Comparison of ENCODE assay signal across 1 fruit fly cellular context in the genomic region with DNA sequence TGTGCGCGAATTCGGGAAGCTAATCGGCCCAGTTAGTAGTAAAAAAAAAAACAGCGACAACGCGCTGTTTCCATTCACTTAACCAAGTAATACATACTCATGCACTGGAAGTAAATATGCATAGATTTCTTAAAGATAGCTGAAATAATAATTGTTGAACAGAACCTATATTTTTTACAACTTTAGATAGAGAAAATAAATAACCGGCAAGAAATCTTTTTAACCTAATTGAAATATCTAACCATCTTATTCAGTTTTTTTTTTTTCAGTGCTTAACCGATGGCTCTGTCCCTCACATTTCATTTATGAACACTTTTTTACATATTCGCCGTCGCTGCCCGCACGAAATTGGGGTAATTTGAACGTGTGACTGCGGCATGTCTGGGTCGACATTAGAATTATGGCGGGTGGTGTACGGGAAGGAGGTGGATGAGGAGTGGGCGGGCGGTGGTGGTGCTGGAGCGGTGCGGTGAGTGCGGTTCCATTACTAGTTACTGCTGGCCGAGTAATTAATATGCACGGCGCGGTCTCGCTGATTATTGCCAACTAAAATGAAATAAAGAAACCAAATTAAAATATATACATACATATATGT.
TF ChIP-seq lines count a peak whose summit lies in the region.

No protein-coding gene starts in this region.

TF ChIP-seq in whole organism, embryonic, 481 proteins besides CTCF, POLR2A, EP300 and RAD21 (continued from another document and continues in another):
- peak; percentile 56 for TF ChIP-seq CG14710 (tag; optimal IDR thresholded peaks at IDR 0.05; lab: Kevin White, UChicago)
- peak; percentile 41; the same call in 1 of the 2 replicates for TF ChIP-seq H2.0 (GFP tag; IDR thresholded peaks at IDR 0.05; lab: Robert Waterston, UW)
- peak; percentile 22 for TF ChIP-seq pum (GFP tag; optimal IDR thresholded peaks at IDR 0.05; lab: Kevin White, UChicago)
- no peak for TF ChIP-seq da (GFP tag; optimal IDR thresholded peaks at IDR 0.05; lab: Kevin White, UChicago)
- TF ChIP-seq CG1024 (GFP tag; IDR thresholded peaks at IDR 0.05; lab: Robert Waterston, UW) = 0 out of 2 replicates have a peak, but pooled peaks have one; percentile 18
- TF ChIP-seq Xrp1 (GFP tag; IDR thresholded peaks at IDR 0.05; lab: Robert Waterston, UW) = peak; percentile 74
- peak; percentile 3 for TF ChIP-seq Sry-δ (GFP tag; optimal IDR thresholded peaks at IDR 0.05; lab: Kevin White, UChicago)
- TF ChIP-seq CG12659 (GFP tag; optimal IDR thresholded peaks at IDR 0.05; lab: Kevin White, UChicago) = peak; percentile 37
- TF ChIP-seq Chrac-16 (GFP tag; optimal IDR thresholded peaks at IDR 0.05; lab: Kevin White, UChicago) = peak; percentile 57
- no peak for TF ChIP-seq grn (GFP tag; optimal IDR thresholded peaks at IDR 0.05; lab: Kevin White, UChicago)
- TF ChIP-seq stwl (tag; optimal IDR thresholded peaks at IDR 0.05; lab: Kevin White, UChicago) = no peak
- TF ChIP-seq CG7786 (GFP tag; optimal IDR thresholded peaks at IDR 0.05; lab: Kevin White, UChicago) = peak; percentile 3
- peak; percentile 43 for TF ChIP-seq onecut (GFP tag; IDR thresholded peaks at IDR 0.05; lab: Robert Waterston, UW)
- TF ChIP-seq az2 (GFP tag; optimal IDR thresholded peaks at IDR 0.05; lab: Kevin White, UChicago) = peak; percentile 47
- peak; percentile 26 for TF ChIP-seq zen (tag; optimal IDR thresholded peaks at IDR 0.05; lab: Kevin White, UChicago)
- TF ChIP-seq CG10654 (GFP tag; optimal IDR thresholded peaks at IDR 0.05; lab: Kevin White, UChicago) = peak; percentile 27
- peak; percentile 29; the same call in 1 of the 2 replicates for TF ChIP-seq E2f2 (GFP tag; IDR thresholded peaks at IDR 0.05; lab: Robert Waterston, UW)
- TF ChIP-seq nmo (GFP tag; optimal IDR thresholded peaks at IDR 0.05; lab: Kevin White, UChicago) = peak; percentile 59
- TF ChIP-seq repo (GFP tag; optimal IDR thresholded peaks at IDR 0.05; lab: Kevin White, UChicago) = no peak
- no peak for TF ChIP-seq CG4617 (GFP tag; optimal IDR thresholded peaks at IDR 0.05; lab: Kevin White, UChicago; ENCODE audit: borderline replicate concordance)
- peak; percentile 3 for TF ChIP-seq CG8290 (GFP tag; optimal IDR thresholded peaks at IDR 0.05; lab: Kevin White, UChicago)
- no peak for TF ChIP-seq CG8290 (tag; optimal IDR thresholded peaks at IDR 0.05; lab: Kevin White, UChicago)
- TF ChIP-seq lab (GFP tag; optimal IDR thresholded peaks at IDR 0.05; lab: Kevin White, UChicago) = peak; percentile 31
- peak; percentile 67 for TF ChIP-seq CG30403 (GFP tag; optimal IDR thresholded peaks at IDR 0.05; lab: Kevin White, UChicago)
- peak; percentile 26; the same call in 1 of the 2 replicates for TF ChIP-seq CG9932 (GFP tag; IDR thresholded peaks at IDR 0.05; lab: Robert Waterston, UW)
- TF ChIP-seq sisA (GFP tag; IDR thresholded peaks at IDR 0.05; lab: Robert Waterston, UW) = peak; percentile 57; the same call in 1 of the 2 replicates
- no peak for TF ChIP-seq CG43689 (GFP tag; IDR thresholded peaks at IDR 0.05; lab: Robert Waterston, UW)
- no peak for TF ChIP-seq insv (GFP tag; optimal IDR thresholded peaks at IDR 0.05; lab: Kevin White, UChicago)
- peak; percentile 46 for TF ChIP-seq CG10267 (tag; optimal IDR thresholded peaks at IDR 0.05; lab: Kevin White, UChicago)
- peak; percentile 48 for TF ChIP-seq CG18262 (tag; optimal IDR thresholded peaks at IDR 0.05; lab: Kevin White, UChicago)
- peak; percentile 20 for TF ChIP-seq Nf-YB (GFP tag; optimal IDR thresholded peaks at IDR 0.05; lab: Kevin White, UChicago)
- no peak for TF ChIP-seq otp (GFP tag; IDR thresholded peaks at IDR 0.05; lab: Robert Waterston, UW)
- TF ChIP-seq Ada2b (GFP tag; IDR thresholded peaks at IDR 0.05; lab: Robert Waterston, UW) = peak; percentile 55; the same call in 1 of the 2 replicates
- peak; percentile 93 for TF ChIP-seq sens (GFP tag; lab: Kevin White, UChicago)
- no peak for TF ChIP-seq prd (optimal IDR thresholded peaks at IDR 0.05; lab: Kevin White, UChicago)
- TF ChIP-seq prd (GFP tag; IDR thresholded peaks at IDR 0.05; lab: Robert Waterston, UW) = peak; percentile 71; the same call in 2 of the 3 replicates
- peak; percentile 64; the same call in 1 of the 2 replicates for TF ChIP-seq CG17328 (GFP tag; IDR thresholded peaks at IDR 0.05; lab: Robert Waterston, UW)
- TF ChIP-seq Jarid2 (GFP tag; optimal IDR thresholded peaks at IDR 0.05; lab: Kevin White, UChicago) = no peak
- TF ChIP-seq eve (GFP tag; optimal IDR thresholded peaks at IDR 0.05; lab: Kevin White, UChicago) = peak in 1 of 2 experiments; percentile 38
- TF ChIP-seq lov (optimal IDR thresholded peaks at IDR 0.05; lab: Kevin White, UChicago) = no peak
- TF ChIP-seq lov (GFP tag; IDR thresholded peaks at IDR 0.05; lab: Robert Waterston, UW) = 0 out of 3 replicates have a peak, but pooled peaks have one; percentile 45
- TF ChIP-seq CG9437 (GFP tag; optimal IDR thresholded peaks at IDR 0.05; lab: Kevin White, UChicago) = peak; percentile 37
- 0 out of 3 replicates have a peak, but pooled peaks have one; percentile 7 for TF ChIP-seq H15 (GFP tag; IDR thresholded peaks at IDR 0.05; lab: Robert Waterston, UW)
- peak; percentile 46 for TF ChIP-seq CG2875 (GFP tag; optimal IDR thresholded peaks at IDR 0.05; lab: Kevin White, UChicago)
- TF ChIP-seq CG8089 (GFP tag; optimal IDR thresholded peaks at IDR 0.05; lab: Kevin White, UChicago) = peak; percentile 10
- peak; percentile 21 for TF ChIP-seq tio (GFP tag; optimal IDR thresholded peaks at IDR 0.05; lab: Kevin White, UChicago)
- no peak for TF ChIP-seq zfh2 (GFP tag; optimal IDR thresholded peaks at IDR 0.05; lab: Kevin White, UChicago)
- TF ChIP-seq CG4820 (GFP tag; optimal IDR thresholded peaks at IDR 0.05; lab: Kevin White, UChicago) = peak; percentile 60
- TF ChIP-seq Rx (GFP tag; IDR thresholded peaks at IDR 0.05; lab: Robert Waterston, UW) = no peak
- TF ChIP-seq tx (GFP tag; optimal IDR thresholded peaks at IDR 0.05; lab: Kevin White, UChicago) = peak; percentile 10
- TF ChIP-seq CG7839 (tag; optimal IDR thresholded peaks at IDR 0.05; lab: Kevin White, UChicago) = peak; percentile 74
- TF ChIP-seq CG17829 (tag; optimal IDR thresholded peaks at IDR 0.05; lab: Kevin White, UChicago) = peak; percentile 41
- peak; percentile 28 for TF ChIP-seq CG12236 (GFP tag; optimal IDR thresholded peaks at IDR 0.05; lab: Kevin White, UChicago)
- peak; percentile 14 for TF ChIP-seq CG12769 (tag; optimal IDR thresholded peaks at IDR 0.05; lab: Kevin White, UChicago)
- peak; percentile 4 for TF ChIP-seq Atf3 (GFP tag; optimal IDR thresholded peaks at IDR 0.05; lab: Kevin White, UChicago)
- peak; percentile 50 for TF ChIP-seq CG16863 (GFP tag; optimal IDR thresholded peaks at IDR 0.05; lab: Kevin White, UChicago)
- peak; percentile 38 for TF ChIP-seq Mes4 (GFP tag; optimal IDR thresholded peaks at IDR 0.05; lab: Kevin White, UChicago)
- peak; percentile 52; the same call in 1 of the 3 replicates for TF ChIP-seq CG17361 (GFP tag; IDR thresholded peaks at IDR 0.05; lab: Robert Waterston, UW)
- peak; percentile 39 for TF ChIP-seq E2f1 (GFP tag; IDR thresholded peaks at IDR 0.05; lab: Robert Waterston, UW)
- no peak for TF ChIP-seq Doc2 (GFP tag; IDR thresholded peaks at IDR 0.05; lab: Robert Waterston, UW)
- peak; percentile 60 for TF ChIP-seq Xbp1 (GFP tag; optimal IDR thresholded peaks at IDR 0.05; lab: Kevin White, UChicago)
- TF ChIP-seq wor (GFP tag; IDR thresholded peaks at IDR 0.05; lab: Robert Waterston, UW) = peak; percentile 49
- TF ChIP-seq CG11723 (GFP tag; optimal IDR thresholded peaks at IDR 0.05; lab: Kevin White, UChicago) = no peak
- TF ChIP-seq ara (GFP tag; IDR thresholded peaks at IDR 0.05; lab: Robert Waterston, UW) = peak; percentile 51; the same call in 1 of the 2 replicates
- 0 out of 2 replicates have a peak, but pooled peaks have one; percentile 19 for TF ChIP-seq dan (GFP tag; IDR thresholded peaks at IDR 0.05; lab: Robert Waterston, UW)
- peak; percentile 11; the same call in 1 of the 2 replicates for TF ChIP-seq CG11247 (GFP tag; IDR thresholded peaks at IDR 0.05; lab: Robert Waterston, UW)
- TF ChIP-seq Optix (GFP tag; IDR thresholded peaks at IDR 0.05; lab: Robert Waterston, UW) = no peak
- 0 out of 2 replicates have a peak, but pooled peaks have one; percentile 30 for TF ChIP-seq bowl (GFP tag; IDR thresholded peaks at IDR 0.05; lab: Robert Waterston, UW)
- TF ChIP-seq CG18476 (GFP tag; optimal IDR thresholded peaks at IDR 0.05; lab: Kevin White, UChicago) = peak; percentile 13
- 0 out of 2 replicates have a peak, but pooled peaks have one; percentile 8 for TF ChIP-seq CG11085 (GFP tag; IDR thresholded peaks at IDR 0.05; lab: Robert Waterston, UW)
- 0 out of 2 replicates have a peak, but pooled peaks have one; percentile 12 for TF ChIP-seq al (GFP tag; IDR thresholded peaks at IDR 0.05; lab: Robert Waterston, UW)
- TF ChIP-seq Oaz (GFP tag; IDR thresholded peaks at IDR 0.05; lab: Robert Waterston, UW) = peak; percentile 15; the same call in 1 of the 2 replicates
- TF ChIP-seq CG4360 (GFP tag; IDR thresholded peaks at IDR 0.05; lab: Robert Waterston, UW) = no peak
- TF ChIP-seq inv (GFP tag; IDR thresholded peaks at IDR 0.05; lab: Robert Waterston, UW; ENCODE audit: partially characterized antibody) = no peak
- TF ChIP-seq CG17385 (GFP tag; optimal IDR thresholded peaks at IDR 0.05; lab: Kevin White, UChicago) = peak; percentile 34
- peak; percentile 50 for TF ChIP-seq Hsf (GFP tag; optimal IDR thresholded peaks at IDR 0.05; lab: Kevin White, UChicago)
- peak; percentile 36; the same call in 1 of the 2 replicates for TF ChIP-seq Rfx (GFP tag; IDR thresholded peaks at IDR 0.05; lab: Robert Waterston, UW)
- peak; percentile 62 for TF ChIP-seq Ets65A (GFP tag; lab: Kevin White, UChicago)
- peak; percentile 17 for TF ChIP-seq dm (GFP tag; optimal IDR thresholded peaks at IDR 0.05; lab: Kevin White, UChicago)
- TF ChIP-seq CG14014 (GFP tag; IDR thresholded peaks at IDR 0.05; lab: Robert Waterston, UW) = 0 out of 2 replicates have a peak, but pooled peaks have one; percentile 15
- TF ChIP-seq pnt (GFP tag; optimal IDR thresholded peaks at IDR 0.05; lab: Kevin White, UChicago) = peak; percentile 30
- TF ChIP-seq caup (GFP tag; optimal IDR thresholded peaks at IDR 0.05; lab: Kevin White, UChicago; ENCODE audit: severe bottlenecking) = no peak
- TF ChIP-seq sug (tag; optimal IDR thresholded peaks at IDR 0.05; lab: Kevin White, UChicago) = no peak
- no peak for TF ChIP-seq D (optimal IDR thresholded peaks at IDR 0.05; lab: Kevin White, UChicago)
- TF ChIP-seq D (GFP tag; optimal IDR thresholded peaks at IDR 0.05; lab: Kevin White, UChicago) = peak; percentile 32
- TF ChIP-seq Six4 (GFP tag; optimal IDR thresholded peaks at IDR 0.05; lab: Kevin White, UChicago) = peak; percentile 23
- peak; percentile 47 for TF ChIP-seq CG9727 (GFP tag; optimal IDR thresholded peaks at IDR 0.05; lab: Kevin White, UChicago)
- TF ChIP-seq tin (GFP tag; optimal IDR thresholded peaks at IDR 0.05; lab: Kevin White, UChicago) = peak; percentile 36
- peak; percentile 12 for TF ChIP-seq CG6254 (GFP tag; optimal IDR thresholded peaks at IDR 0.05; lab: Kevin White, UChicago)
- TF ChIP-seq Hr3 (GFP tag; optimal IDR thresholded peaks at IDR 0.05; lab: Kevin White, UChicago) = peak; percentile 61
- TF ChIP-seq nom (GFP tag; optimal IDR thresholded peaks at IDR 0.05; lab: Kevin White, UChicago) = no peak
- TF ChIP-seq CG14860 (GFP tag; IDR thresholded peaks at IDR 0.05; lab: Robert Waterston, UW; ENCODE audit: partially characterized antibody) = no peak
- no peak for TF ChIP-seq shn (GFP tag; optimal IDR thresholded peaks at IDR 0.05; lab: Kevin White, UChicago)
- no peak for TF ChIP-seq CG17186 (GFP tag; optimal IDR thresholded peaks at IDR 0.05; lab: Kevin White, UChicago)
- TF ChIP-seq Pdp1 (GFP tag; optimal IDR thresholded peaks at IDR 0.05; lab: Kevin White, UChicago) = peak in 1 of 2 experiments; percentile 3
- TF ChIP-seq tgo (GFP tag; IDR thresholded peaks at IDR 0.05; lab: Robert Waterston, UW) = peak; percentile 64
- TF ChIP-seq hb (GFP tag; IDR thresholded peaks at IDR 0.05; lab: Robert Waterston, UW; ENCODE audit: partially characterized antibody) = no peak
- TF ChIP-seq CG4404 (GFP tag; IDR thresholded peaks at IDR 0.05; lab: Robert Waterston, UW) = no peak
- TF ChIP-seq Aef1 (GFP tag; IDR thresholded peaks at IDR 0.05; lab: Robert Waterston, UW) = peak; percentile 41; the same call in 2 of the 3 replicates
- peak; percentile 2 for TF ChIP-seq Bteb2 (GFP tag; optimal IDR thresholded peaks at IDR 0.05; lab: Kevin White, UChicago)
- peak; percentile 78 for TF ChIP-seq CG11504 (tag; optimal IDR thresholded peaks at IDR 0.05; lab: Kevin White, UChicago)
- peak; percentile 33 for TF ChIP-seq Abd-B (GFP tag; optimal IDR thresholded peaks at IDR 0.05; lab: Kevin White, UChicago)
- peak; percentile 69 for TF ChIP-seq CG2678 (tag; optimal IDR thresholded peaks at IDR 0.05; lab: Kevin White, UChicago)
- peak; percentile 38 for TF ChIP-seq CG8944 (GFP tag; optimal IDR thresholded peaks at IDR 0.05; lab: Kevin White, UChicago)
- peak; percentile 3 for TF ChIP-seq Camta (GFP tag; optimal IDR thresholded peaks at IDR 0.05; lab: Kevin White, UChicago)
- TF ChIP-seq eyg (GFP tag; optimal IDR thresholded peaks at IDR 0.05; lab: Kevin White, UChicago) = no peak
- 0 out of 3 replicates have a peak, but pooled peaks have one; percentile 37 for TF ChIP-seq CG34422 (GFP tag; IDR thresholded peaks at IDR 0.05; lab: Robert Waterston, UW)
- TF ChIP-seq Mad (GFP tag; optimal IDR thresholded peaks at IDR 0.05; lab: Kevin White, UChicago) = no peak
- TF ChIP-seq row (GFP tag; IDR thresholded peaks at IDR 0.05; lab: Robert Waterston, UW) = peak; percentile 65
- peak; percentile 28 for TF ChIP-seq nau (GFP tag; optimal IDR thresholded peaks at IDR 0.05; lab: Kevin White, UChicago)
- TF ChIP-seq lmd (GFP tag; IDR thresholded peaks at IDR 0.05; lab: Robert Waterston, UW) = peak; percentile 51
- peak; percentile 57 for TF ChIP-seq CG17359 (tag; optimal IDR thresholded peaks at IDR 0.05; lab: Kevin White, UChicago)
- peak in 1 of 2 experiments; percentile 34 for TF ChIP-seq Eip74EF (GFP tag; optimal IDR thresholded peaks at IDR 0.05; lab: Kevin White, UChicago)
- peak; percentile 65 for TF ChIP-seq Blimp-1 (GFP tag; optimal IDR thresholded peaks at IDR 0.05; lab: Kevin White, UChicago)
- no peak for TF ChIP-seq ac (GFP tag; optimal IDR thresholded peaks at IDR 0.05; lab: Kevin White, UChicago)
- peak; percentile 70 for TF ChIP-seq CG31441 (GFP tag; IDR thresholded peaks at IDR 0.05; lab: Robert Waterston, UW)
- TF ChIP-seq D19A (tag; optimal IDR thresholded peaks at IDR 0.05; lab: Kevin White, UChicago) = peak; percentile 30
- peak in 1 of 2 experiments; percentile 17 for TF ChIP-seq Hr78 (GFP tag; optimal IDR thresholded peaks at IDR 0.05; lab: Kevin White, UChicago)
- TF ChIP-seq chm (GFP tag; IDR thresholded peaks at IDR 0.05; lab: Robert Waterston, UW) = 0 out of 2 replicates have a peak, but pooled peaks have one; percentile 41
- no peak for TF ChIP-seq HmgZ (tag; optimal IDR thresholded peaks at IDR 0.05; lab: Kevin White, UChicago)
